Worm (Caenorhabditis elegans) whole organism, late embryonic: Measurements from ENCODE around the gene F14D7.9.

Source experiments
- C08G9.2 ChIP-seq: sonication (generic microtip); optimal IDR thresholded peaks from 2 replicates; lab custom pipeline; 2016; ENCODE audit warnings: mild to moderate bottlenecking, missing genetic modification characterization, moderate library complexity, missing compliant biosample characterization
- Y22D7AL.16 ChIP-seq: sonication (generic microtip); optimal IDR thresholded peaks from 2 replicates; lab custom pipeline; 2016; ENCODE audit warnings: missing genetic modification characterization, missing compliant biosample characterization
- ceh-14 ChIP-seq: sonication (generic microtip); optimal IDR thresholded peaks from 2 replicates; lab custom pipeline; 2016; ENCODE audit warnings: missing genotype, missing genetic modification characterization, missing compliant biosample characterization
- ceh-18 ChIP-seq: sonication (generic microtip); optimal IDR thresholded peaks from 2 replicates; lab custom pipeline; 2016; ENCODE audit warnings: missing genetic modification characterization, missing compliant biosample characterization
- ceh-24 ChIP-seq: sonication (generic microtip); optimal IDR thresholded peaks from 2 replicates; lab custom pipeline; 2016; ENCODE audit warnings: mild to moderate bottlenecking, missing genetic modification characterization, missing compliant biosample characterization
- ceh-30 ChIP-seq: fragments of 150-350 bp; optimal IDR thresholded peaks from 2 replicates; lab custom pipeline; 2014; ENCODE audit warnings: missing biosample characterization, missing genetic modification characterization
- ceh-31 ChIP-seq: sonication (generic microtip); optimal IDR thresholded peaks from 2 replicates; lab custom pipeline; 2016; ENCODE audit warnings: missing genetic modification characterization, missing compliant biosample characterization
- ceh-34 ChIP-seq: sonication (generic microtip); optimal IDR thresholded peaks from 2 replicates; lab custom pipeline; 2016; ENCODE audit warnings: mild to moderate bottlenecking, missing genetic modification characterization, missing compliant biosample characterization
- ceh-48 ChIP-seq: sonication (generic microtip); optimal IDR thresholded peaks from 2 replicates; lab custom pipeline; 2016; ENCODE audit warnings: missing genetic modification characterization, inconsistent platforms, missing compliant biosample characterization
- ceh-6 ChIP-seq: fragments of 200-800 bp; sonication (Bioruptor generic); optimal IDR thresholded peaks from 2 replicates; lab custom pipeline; 2018; ENCODE audit warnings: mild to moderate bottlenecking, missing genetic modification characterization, missing compliant biosample characterization
- che-1 ChIP-seq: sonication (generic microtip); optimal IDR thresholded peaks from 2 replicates; lab custom pipeline; 2016; ENCODE audit warnings: mild to moderate bottlenecking, missing genetic modification characterization, missing compliant biosample characterization
- dve-1 ChIP-seq: sonication (generic microtip); optimal IDR thresholded peaks from 2 replicates; lab custom pipeline; 2017; ENCODE audit warnings: antibody characterized with exemption, mild to moderate bottlenecking, missing genetic modification characterization, missing compliant biosample characterization
- ets-4 ChIP-seq: sonication (generic microtip); optimal IDR thresholded peaks from 2 replicates; lab custom pipeline; 2016; ENCODE audit warnings: missing genetic modification characterization, missing compliant biosample characterization
- eyg-1 ChIP-seq: sonication (generic microtip); optimal IDR thresholded peaks from 2 replicates; lab custom pipeline; 2016; ENCODE audit warnings: missing genotype, missing genetic modification characterization, missing compliant biosample characterization
- fax-1 ChIP-seq: sonication (generic microtip); optimal IDR thresholded peaks from 2 replicates; lab custom pipeline; 2016; ENCODE audit warnings: missing genotype, missing genetic modification characterization, missing compliant biosample characterization
- fkh-10 ChIP-seq: fragments of 150-350 bp; optimal IDR thresholded peaks from 2 replicates; lab custom pipeline; 2014; ENCODE audit warnings: missing biosample characterization, missing genetic modification reagents, missing genetic modification characterization
- gmeb-2 ChIP-seq: sonication (generic microtip); optimal IDR thresholded peaks from 2 replicates; lab custom pipeline; 2016; ENCODE audit warnings: missing genetic modification characterization, inconsistent platforms, missing compliant biosample characterization
- hlh-13 ChIP-seq: fragments of 200-800 bp; sonication (Bioruptor generic); optimal IDR thresholded peaks from 2 replicates; lab custom pipeline; 2018; ENCODE audit warnings: mild to moderate bottlenecking, missing genetic modification characterization, missing compliant biosample characterization
- hlh-30 ChIP-seq: sonication (generic microtip); optimal IDR thresholded peaks from 2 replicates; lab custom pipeline; 2017; ENCODE audit warnings: antibody characterized with exemption, missing genetic modification characterization, missing compliant biosample characterization; ENCODE audit not compliant: insufficient read depth
- hlh-6 ChIP-seq: sonication (generic microtip); optimal IDR thresholded peaks from 2 replicates; lab custom pipeline; 2016; ENCODE audit warnings: missing genotype, missing genetic modification characterization, missing compliant biosample characterization
- lim-6 ChIP-seq: sonication (generic microtip); optimal IDR thresholded peaks from 2 replicates; lab custom pipeline; 2016; ENCODE audit warnings: missing genetic modification characterization, missing compliant biosample characterization
- lin-11 ChIP-seq: fragments of 200-800 bp; sonication (Bioruptor generic); optimal IDR thresholded peaks from 2 replicates; lab custom pipeline; 2018; ENCODE audit warnings: mild to moderate bottlenecking, missing genetic modification characterization, missing compliant biosample characterization
- madf-2 ChIP-seq: sonication (generic microtip); optimal IDR thresholded peaks from 2 replicates; lab custom pipeline; 2017; ENCODE audit warnings: missing genetic modification characterization, missing compliant biosample characterization
- mec-3 ChIP-seq: sonication (generic microtip); optimal IDR thresholded peaks from 2 replicates; lab custom pipeline; 2016; ENCODE audit warnings: borderline replicate concordance, missing genetic modification characterization, missing compliant biosample characterization
- nhr-11 ChIP-seq: fragments of 150-350 bp; optimal IDR thresholded peaks from 2 replicates; lab custom pipeline; 2014; ENCODE audit warnings: missing biosample characterization, missing genetic modification characterization
- odd-2 ChIP-seq: sonication (generic microtip); optimal IDR thresholded peaks from 2 replicates; lab custom pipeline; 2017; ENCODE audit warnings: antibody characterized with exemption, mild to moderate bottlenecking, missing genetic modification characterization, missing compliant biosample characterization
- pag-3 ChIP-seq: sonication (generic microtip); optimal IDR thresholded peaks from 2 replicates; lab custom pipeline; 2016; ENCODE audit warnings: missing compliant biosample characterization, missing genetic modification characterization, borderline replicate concordance
- pat-9 ChIP-seq: fragments of 200-800 bp; sonication (Bioruptor generic); optimal IDR thresholded peaks from 2 replicates; lab custom pipeline; 2018; ENCODE audit warnings: mild to moderate bottlenecking, missing genetic modification characterization, moderate library complexity, missing compliant biosample characterization
- pax-1 ChIP-seq: fragments of 150-350 bp; optimal IDR thresholded peaks from 2 replicates; lab custom pipeline; 2014; ENCODE audit warnings: missing biosample characterization, missing genetic modification characterization
- pha-4 ChIP-seq: fragments of 150-350 bp; optimal IDR thresholded peaks from 2 replicates; lab custom pipeline; 2018; ENCODE audit warnings: missing biosample characterization, missing genetic modification reagents, missing genetic modification characterization
- pqm-1 ChIP-seq: sonication (generic microtip); optimal IDR thresholded peaks from 2 replicates; lab custom pipeline; 2016; ENCODE audit warnings: missing genetic modification characterization, missing compliant biosample characterization
- rnt-1 ChIP-seq: sonication (generic microtip); optimal IDR thresholded peaks from 2 replicates; lab custom pipeline; 2016; ENCODE audit warnings: missing genetic modification characterization, missing compliant biosample characterization
- sox-4 ChIP-seq: sonication (generic microtip); optimal IDR thresholded peaks from 2 replicates; lab custom pipeline; 2017; ENCODE audit warnings: mild to moderate bottlenecking, missing genetic modification characterization, inconsistent platforms, missing compliant biosample characterization
- tbx-2 ChIP-seq: sonication (generic microtip); optimal IDR thresholded peaks from 2 replicates; lab custom pipeline; 2016; ENCODE audit warnings: missing genetic modification characterization, missing compliant biosample characterization
- unc-3 ChIP-seq, 2 experiments: fragments of 200-800 bp in 1 of 2; sonication (Bioruptor generic) in 1 of 2; sonication (generic microtip) in 1 of 2; conservative IDR thresholded peaks in 1 of 2; optimal IDR thresholded peaks in 1 of 2; 2 replicates each; pipeline versions ENCODE4 v1.3.6 to Lab custom; 2016 to 2022; ENCODE audit warnings: missing compliant biosample characterization in 2 of 2, missing genetic modification characterization in 2 of 2, missing genetic modification reagents in 1 of 2
- unc-42 ChIP-seq: sonication (generic microtip); optimal IDR thresholded peaks from 2 replicates; lab custom pipeline; 2016; ENCODE audit warnings: missing genotype, missing genetic modification characterization, missing compliant biosample characterization
- unc-86 ChIP-seq: sonication (generic microtip); optimal IDR thresholded peaks from 2 replicates; lab custom pipeline; 2016; ENCODE audit warnings: missing genetic modification characterization, missing compliant biosample characterization

F14D7.9 gene

DNA sequence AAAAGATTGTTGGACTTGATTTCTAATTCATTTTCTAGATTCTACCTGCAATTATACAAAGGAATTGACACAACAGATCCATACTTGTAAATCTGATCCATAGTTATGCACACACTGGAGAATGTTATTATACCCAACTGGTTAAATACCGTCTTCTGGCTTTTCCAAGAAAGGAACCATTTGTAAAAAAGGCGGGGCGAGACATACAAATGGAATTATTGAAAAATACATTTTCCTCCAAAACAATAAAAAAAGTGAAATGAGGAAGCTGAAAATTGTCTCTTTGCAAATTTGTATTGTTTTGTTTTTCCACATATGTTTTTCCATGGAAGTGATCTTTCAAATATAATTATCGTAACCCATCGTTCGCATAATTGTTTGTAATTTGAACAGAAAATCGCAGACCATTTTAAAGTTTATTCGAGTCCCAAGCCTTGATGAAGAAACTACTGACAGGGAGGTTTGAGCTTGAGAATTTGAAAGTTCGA, 12.2 kb upstream of the F14D7.9 start, which contains the start of the genes srt-74 and F40G12.9:
TSS of gene srt-74 (minus strand) at position 101 of the 488 bp plus-strand sequence.
TSS of gene F40G12.9 (plus strand) at position 438 of the 488 bp plus-strand sequence.
- TF ChIP-seq sox-4 (tag; lab: Kevin White, UChicago) = no peak
- TF ChIP-seq ceh-24 = no peak
- TF ChIP-seq ets-4 (tag; lab: Kevin White, UChicago) = no peak
- no peak for TF ChIP-seq hlh-6 (tag; lab: Kevin White, UChicago)
- no peak for TF ChIP-seq Y22D7AL.16 (tag; lab: Kevin White, UChicago)
- TF ChIP-seq dve-1 (tag; lab: Kevin White, UChicago) = no peak
- no peak for TF ChIP-seq pat-9 (tag; lab: Kevin White, UChicago)
- no peak for TF ChIP-seq ceh-14 (tag; lab: Kevin White, UChicago)
- TF ChIP-seq tbx-2 (tag; lab: Kevin White, UChicago) = no peak
- no peak for TF ChIP-seq fkh-10 (GFP tag; lab: Kevin White, UChicago)
- no peak for TF ChIP-seq hlh-30 (tag; lab: Kevin White, UChicago)
- TF ChIP-seq unc-42 (tag; lab: Kevin White, UChicago) = no peak
- TF ChIP-seq mec-3 = no peak
- TF ChIP-seq lim-6 (tag; lab: Kevin White, UChicago) = no peak
- TF ChIP-seq nhr-11 (tag; lab: Kevin White, UChicago) = no peak

DNA sequence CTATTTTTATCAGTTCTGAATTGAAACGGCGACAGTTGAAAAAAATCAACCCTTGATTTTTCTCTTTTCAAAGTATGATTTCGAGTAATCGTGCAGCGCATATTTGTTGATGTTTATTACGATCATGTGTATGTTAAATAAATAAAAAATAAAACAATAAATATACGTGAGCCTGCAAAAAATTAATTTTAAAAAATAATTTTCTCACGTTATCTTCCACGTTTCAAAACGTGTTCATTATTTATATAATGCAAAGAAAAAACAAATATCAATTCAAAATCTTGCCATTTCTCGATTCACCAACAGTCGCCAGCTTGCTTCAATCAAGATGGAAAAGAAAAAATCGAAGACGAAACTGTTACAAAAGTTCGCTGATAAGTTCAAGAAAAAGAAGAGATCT, 11.3 kb upstream of the F14D7.9 start, which contains the start of gene F40G12.10:
TSS of gene F40G12.10 (plus strand) at position 301 of the 400 bp plus-strand sequence.
- TF ChIP-seq ceh-24 (no peak), ceh-34 (no peak), ceh-48 (tag; lab: Kevin White, UChicago) (no peak), madf-2 (tag; lab: Kevin White, UChicago) (no peak), pag-3 (tag; lab: Kevin White, UChicago) (no peak), ceh-30 (no peak), ceh-14 (tag; lab: Kevin White, UChicago) (no peak), pha-4 (no peak), ceh-6 (GFP tag; lab: Kevin White, UChicago) (no peak), fax-1 (tag; lab: Kevin White, UChicago) (no peak)
- TF ChIP-seq, all 69 proteins: peak for 0

DNA sequence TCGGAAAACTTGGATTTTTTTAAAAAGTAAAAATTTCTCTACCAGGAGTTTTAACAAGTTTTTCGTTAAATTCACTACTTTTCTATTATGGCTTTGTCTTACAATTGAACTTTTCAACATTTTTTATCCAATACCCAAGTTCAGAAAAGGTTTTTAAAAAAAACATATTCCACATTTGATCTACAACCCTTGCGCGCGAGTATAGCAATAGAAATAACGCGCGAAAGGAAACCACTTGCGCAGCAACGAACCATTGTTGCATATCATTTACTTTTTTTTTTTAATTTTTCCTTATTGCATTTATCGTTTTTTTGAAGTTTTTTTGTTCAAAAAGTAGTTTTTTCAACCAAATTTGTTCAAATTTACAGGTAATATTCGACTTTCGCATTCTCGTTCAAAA, 8.7 kb upstream of the F14D7.9 start, which contains the start of gene F40G12.11:
TSS of gene F40G12.11 (plus strand) at position 369 of the 400 bp plus-strand sequence.
- TF ChIP-seq lin-11 (tag; lab: Kevin White, UChicago) (no peak), ceh-18 (no peak), dve-1 (tag; lab: Kevin White, UChicago) (no peak), pha-4 (no peak), madf-2 (tag; lab: Kevin White, UChicago) (no peak), Y22D7AL.16 (tag; lab: Kevin White, UChicago) (no peak), eyg-1 (tag; lab: Kevin White, UChicago) (no peak)

DNA sequence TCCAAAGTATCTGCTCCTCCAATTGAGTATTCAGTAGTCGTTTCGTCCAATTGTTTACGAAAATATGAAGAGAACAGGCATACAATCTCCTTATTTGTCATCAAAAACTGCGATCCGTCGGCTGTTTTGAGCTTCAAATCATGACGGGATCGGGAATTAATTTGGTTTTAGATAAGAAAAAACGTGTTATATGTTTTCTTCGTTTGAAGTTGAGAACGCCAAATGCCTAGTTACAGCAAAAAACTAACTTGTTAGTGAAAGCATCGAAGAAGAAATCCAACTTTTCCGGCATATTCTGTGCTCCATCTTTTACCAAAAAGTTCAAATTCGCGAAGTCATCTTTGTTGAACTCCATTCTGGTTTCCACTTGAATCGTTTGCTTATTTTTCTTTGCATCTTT, 5.1 kb upstream of the F14D7.9 start, which contains the start of gene F14D7.1:
TSS of gene F14D7.1 (minus strand) at position 101 of the 400 bp plus-strand sequence.
- TF ChIP-seq eyg-1 (tag; lab: Kevin White, UChicago) (no peak), gmeb-2 (tag; lab: Kevin White, UChicago) (no peak), Y22D7AL.16 (tag; lab: Kevin White, UChicago) (no peak), che-1 (tag; lab: Kevin White, UChicago) (no peak), unc-86 (tag; lab: Kevin White, UChicago) (no peak), hlh-13 (GFP tag; lab: Kevin White, UChicago) (no peak), ceh-31 (tag; lab: Kevin White, UChicago) (no peak), unc-3 (GFP tag; conservative IDR thresholded peaks at IDR 0.05; lab: Robert Waterston, UW) (no peak), unc-3 (tag; optimal IDR thresholded peaks at IDR 0.05; lab: Kevin White, UChicago) (no peak), pqm-1 (no peak), odd-2 (tag; lab: Kevin White, UChicago) (no peak), C08G9.2 (tag; lab: Kevin White, UChicago) (no peak), pax-1 (no peak), rnt-1 (tag; lab: Kevin White, UChicago) (no peak), ceh-30 (no peak)
